Fruit fly (Drosophila melanogaster) whole organism, embryonic: ENCODE data around the gene CG33640.

Experiments used
- Ada2b ChIP-seq: fragments of 200-800 bp; sonication (Bioruptor generic); IDR thresholded peaks from 2 replicates; pipeline ENCODE4 v1.3.6; 2022; ENCODE audit warnings: missing biosample characterization, missing genetic modification characterization
- Aef1 ChIP-seq: fragments of 200-800 bp; sonication (Bioruptor generic); IDR thresholded peaks from 3 replicates; pipeline ENCODE4 v1.3.6; 2022; ENCODE audit warnings: missing biosample characterization, missing genetic modification characterization
- Atf6 ChIP-seq: fragments of 200-800 bp; sonication (Bioruptor generic); IDR thresholded peaks from 2 replicates; pipeline ENCODE4 v1.3.6; 2022; ENCODE audit warnings: missing biosample characterization, missing genetic modification characterization
- BEAF-32 ChIP-seq: fragments of 200-800 bp; sonication (Bioruptor generic); optimal IDR thresholded peaks from 3 replicates; lab custom pipeline; 2017; ENCODE audit warnings: missing biosample characterization, missing genetic modification characterization, mild to moderate bottlenecking, moderate library complexity, missing genetic modification reagents
- C15 ChIP-seq: fragments of 200-800 bp; sonication (Bioruptor generic); IDR thresholded peaks from 3 replicates; pipeline ENCODE4 v1.3.6; 2022; ENCODE audit warnings: missing biosample characterization, missing genetic modification characterization
- CG1024 ChIP-seq: fragments of 200-800 bp; sonication (Bioruptor generic); IDR thresholded peaks from 2 replicates; pipeline ENCODE4 v1.3.6; 2022; ENCODE audit warnings: missing biosample characterization, missing genetic modification characterization
- CG11695 ChIP-seq: fragments of 200-800 bp; sonication (Bioruptor generic); IDR thresholded peaks from 3 replicates; pipeline ENCODE4 v1.3.6; 2022; ENCODE audit warnings: missing biosample characterization, missing genetic modification characterization
- CG1233 ChIP-seq: fragments of 200-800 bp; sonication (Bioruptor generic); optimal IDR thresholded peaks from 4 replicates; lab custom pipeline; 2018; ENCODE audit warnings: missing biosample characterization, mild to moderate bottlenecking, missing genetic modification characterization
- CG12391 ChIP-seq: fragments of 200-800 bp; sonication (Bioruptor generic); optimal IDR thresholded peaks from 3 replicates; lab custom pipeline; 2018; ENCODE audit warnings: missing biosample characterization, mild to moderate bottlenecking, missing genetic modification characterization, moderate library complexity
- CG12659 ChIP-seq: fragments of 200-800 bp; sonication (Bioruptor generic); optimal IDR thresholded peaks from 3 replicates; lab custom pipeline; 2017; ENCODE audit warnings: mild to moderate bottlenecking, missing biosample characterization, missing genetic modification reagents, missing genetic modification characterization
- CG13424 ChIP-seq: fragments of 200-800 bp; sonication (Bioruptor generic); optimal IDR thresholded peaks from 2 replicates; lab custom pipeline; 2019; ENCODE audit warnings: missing biosample characterization, mild to moderate bottlenecking, missing genetic modification characterization, moderate library complexity
- CG16815 ChIP-seq: fragments of 200-800 bp; sonication (Bioruptor generic); optimal IDR thresholded peaks from 3 replicates; lab custom pipeline; 2017; ENCODE audit warnings: missing biosample characterization, mild to moderate bottlenecking, missing genetic modification characterization
- CG16863 ChIP-seq: fragments of 200-800 bp; sonication (Bioruptor generic); optimal IDR thresholded peaks from 3 replicates; lab custom pipeline; 2016; ENCODE audit warnings: missing biosample characterization, missing genetic modification characterization
- CG17361 ChIP-seq: fragments of 200-800 bp; sonication (Bioruptor generic); IDR thresholded peaks from 3 replicates; pipeline ENCODE4 v1.3.6; 2022; ENCODE audit warnings: missing biosample characterization, missing genetic modification characterization
- CG17802 ChIP-seq: fragments of 200-800 bp; sonication (Bioruptor generic); optimal IDR thresholded peaks from 2 replicates; lab custom pipeline; 2018; ENCODE audit warnings: missing biosample characterization, mild to moderate bottlenecking, missing genetic modification characterization, moderate library complexity
- CG17912 ChIP-seq: fragments of 200-800 bp; sonication (Bioruptor generic); optimal IDR thresholded peaks from 2 replicates; lab custom pipeline; 2018; ENCODE audit warnings: missing biosample characterization, mild to moderate bottlenecking, missing genetic modification characterization
- CG18262 ChIP-seq: fragments of 200-800 bp; optimal IDR thresholded peaks from 3 replicates; lab custom pipeline; 2019; ENCODE audit warnings: missing biosample characterization, mild to moderate bottlenecking, missing genetic modification characterization, moderate library complexity
- CG2199 ChIP-seq: fragments of 200-800 bp; sonication (Bioruptor generic); IDR thresholded peaks from 3 replicates; pipeline ENCODE4 v1.3.6; 2022; ENCODE audit warnings: missing biosample characterization, missing genetic modification characterization
- CG2678 ChIP-seq: fragments of 200-800 bp; sonication (Bioruptor generic); optimal IDR thresholded peaks from 3 replicates; lab custom pipeline; 2019; ENCODE audit warnings: missing biosample characterization, mild to moderate bottlenecking, missing genetic modification characterization, moderate library complexity
- CG3995 ChIP-seq: fragments of 200-800 bp; sonication (Bioruptor generic); optimal IDR thresholded peaks from 3 replicates; lab custom pipeline; 2016; ENCODE audit warnings: missing biosample characterization, missing genetic modification characterization
- CG4360 ChIP-seq: fragments of 200-800 bp; sonication (Bioruptor generic); IDR thresholded peaks from 2 replicates; pipeline ENCODE4 v1.3.6; 2022; ENCODE audit warnings: missing biosample characterization, missing genetic modification characterization
- CG7928 ChIP-seq: fragments of 200-800 bp; sonication (Bioruptor generic); optimal IDR thresholded peaks from 2 replicates; lab custom pipeline; 2017; ENCODE audit warnings: missing biosample characterization, mild to moderate bottlenecking, missing genetic modification characterization
- CG9215 ChIP-seq: fragments of 200-800 bp; sonication (Bioruptor generic); IDR thresholded peaks from 2 replicates; pipeline ENCODE4 v1.3.6; 2022; ENCODE audit warnings: missing biosample characterization, missing genetic modification characterization
- D19A ChIP-seq: fragments of 200-800 bp; optimal IDR thresholded peaks from 3 replicates; lab custom pipeline; 2019; ENCODE audit warnings: missing biosample characterization, mild to moderate bottlenecking, missing genetic modification characterization, moderate library complexity
- Doc2 ChIP-seq: fragments of 200-800 bp; sonication (Bioruptor generic); IDR thresholded peaks from 2 replicates; pipeline ENCODE4 v1.3.6; 2022; ENCODE audit warnings: missing biosample characterization, missing genetic modification characterization
- Dp ChIP-seq: fragments of 200-800 bp; sonication (Bioruptor generic); optimal IDR thresholded peaks from 2 replicates; lab custom pipeline; 2018; ENCODE audit warnings: missing biosample characterization, mild to moderate bottlenecking, missing genetic modification characterization, moderate library complexity
- Dref ChIP-seq: fragments of 200-800 bp; sonication (Bioruptor generic); IDR thresholded peaks from 2 replicates; pipeline ENCODE4 v1.3.6; 2022; ENCODE audit warnings: missing biosample characterization, missing genetic modification characterization
- Elba2 ChIP-seq: fragments of 200-800 bp; sonication (Bioruptor generic); optimal IDR thresholded peaks from 3 replicates; lab custom pipeline; 2016; ENCODE audit warnings: missing biosample characterization, missing genetic modification characterization
- HLH54F ChIP-seq: fragments of 200-800 bp; sonication (Bioruptor generic); optimal IDR thresholded peaks from 3 replicates; lab custom pipeline; 2016; ENCODE audit warnings: missing biosample characterization, missing genetic modification characterization
- Hey ChIP-seq: fragments of 200-800 bp; sonication (Bioruptor generic); optimal IDR thresholded peaks from 3 replicates; lab custom pipeline; 2018; ENCODE audit warnings: missing biosample characterization, mild to moderate bottlenecking, missing genetic modification characterization
- Max ChIP-seq: fragments of 200-800 bp; sonication (Bioruptor generic); optimal IDR thresholded peaks from 2 replicates; lab custom pipeline; 2016; ENCODE audit warnings: missing biosample characterization, mild to moderate bottlenecking, missing genetic modification characterization
- NK7.1 ChIP-seq: fragments of 200-800 bp; sonication (Bioruptor generic); optimal IDR thresholded peaks from 3 replicates; lab custom pipeline; 2016; ENCODE audit warnings: missing biosample characterization, missing genetic modification characterization
- Pdp1 ChIP-seq, 2 experiments: fragments of 200-800 bp; sonication (Bioruptor generic); optimal IDR thresholded peaks; 3 replicates each; lab custom pipeline; 2016; ENCODE audit warnings: missing biosample characterization in 2 of 2, missing genetic modification characterization in 2 of 2, mild to moderate bottlenecking in 1 of 2, moderate library complexity in 1 of 2
- al ChIP-seq: fragments of 200-800 bp; sonication (Bioruptor generic); IDR thresholded peaks from 2 replicates; pipeline ENCODE4 v1.3.6; 2022; ENCODE audit warnings: missing biosample characterization, missing genetic modification characterization
- bbx ChIP-seq: fragments of 200-800 bp; sonication (Bioruptor generic); IDR thresholded peaks from 2 replicates; pipeline ENCODE4 v1.3.6; 2022; ENCODE audit warnings: missing biosample characterization, missing genetic modification characterization; ENCODE audit not compliant: partially characterized antibody
- crp ChIP-seq, 2 experiments: fragments of 200-800 bp; sonication (Bioruptor generic); optimal IDR thresholded peaks; 2 replicates in 1 of 2; 3 replicates in 1 of 2; lab custom pipeline; 2017; ENCODE audit warnings: missing biosample characterization in 2 of 2, missing genetic modification characterization in 2 of 2, mild to moderate bottlenecking in 1 of 2, moderate library complexity in 1 of 2
- emc ChIP-seq: fragments of 200-800 bp; sonication (Bioruptor generic); optimal IDR thresholded peaks from 2 replicates; lab custom pipeline; 2016; ENCODE audit warnings: missing biosample characterization, missing genetic modification characterization
- h ChIP-seq: fragments of >200 bp; optimal IDR thresholded peaks from 2 replicates; lab custom pipeline; 2017
- jigr1 ChIP-seq: fragments of 200-800 bp; sonication (Bioruptor generic); IDR thresholded peaks from 3 replicates; pipeline ENCODE4 v1.3.6; 2022; ENCODE audit warnings: missing biosample characterization, missing genetic modification characterization
- kah ChIP-seq: fragments of 200-800 bp; sonication (Bioruptor generic); optimal IDR thresholded peaks from 2 replicates; lab custom pipeline; 2018; ENCODE audit warnings: missing biosample characterization, mild to moderate bottlenecking, missing genetic modification characterization
- ken ChIP-seq: fragments of 200-800 bp; sonication (Bioruptor generic); IDR thresholded peaks from 3 replicates; pipeline ENCODE4 v1.3.6; 2022; ENCODE audit warnings: missing biosample characterization, missing genetic modification characterization
- lola ChIP-seq, 3 experiments: fragments of >200 bp in 2 of 3; fragments of 200-800 bp in 1 of 3; sonication (Bioruptor generic) in 1 of 3; optimal IDR thresholded peaks; 2 replicates each; lab custom pipeline; 2017 to 2019; ENCODE audit warnings: missing biosample characterization in 3 of 3, missing genetic modification characterization in 3 of 3, mild to moderate bottlenecking in 1 of 3, moderate library complexity in 1 of 3
- nmo ChIP-seq: fragments of 200-800 bp; sonication (Bioruptor generic); optimal IDR thresholded peaks from 2 replicates; lab custom pipeline; 2018; ENCODE audit warnings: missing biosample characterization, mild to moderate bottlenecking, missing genetic modification characterization, moderate library complexity
- repo ChIP-seq: fragments of 200-800 bp; sonication (Bioruptor generic); optimal IDR thresholded peaks from 2 replicates; lab custom pipeline; 2016; ENCODE audit warnings: missing biosample characterization, missing genetic modification characterization
- rib ChIP-seq: fragments of 200-800 bp; sonication (Bioruptor generic); IDR thresholded peaks from 2 replicates; pipeline ENCODE4 v1.3.6; 2022; ENCODE audit warnings: missing biosample characterization, missing genetic modification characterization
- ro ChIP-seq: fragments of 200-800 bp; sonication (Bioruptor generic); IDR thresholded peaks from 2 replicates; pipeline ENCODE4 v1.3.6; 2022; ENCODE audit warnings: missing biosample characterization, missing genetic modification characterization
- slp2 ChIP-seq: fragments of 200-800 bp; sonication (Bioruptor generic); optimal IDR thresholded peaks from 2 replicates; lab custom pipeline; 2016; ENCODE audit warnings: missing biosample characterization, missing genetic modification characterization
- sug ChIP-seq: fragments of 200-800 bp; optimal IDR thresholded peaks from 2 replicates; lab custom pipeline; 2019; ENCODE audit warnings: missing biosample characterization, mild to moderate bottlenecking, missing genetic modification characterization, moderate library complexity
- tna ChIP-seq: fragments of 200-800 bp; sonication (Bioruptor generic); IDR thresholded peaks from 2 replicates; pipeline ENCODE4 v1.3.6; 2022; ENCODE audit warnings: missing biosample characterization, missing genetic modification characterization; ENCODE audit not compliant: partially characterized antibody
- tup ChIP-seq: fragments of 200-800 bp; sonication (Bioruptor generic); optimal IDR thresholded peaks from 2 replicates; lab custom pipeline; 2016; ENCODE audit warnings: missing biosample characterization, mild to moderate bottlenecking, missing genetic modification characterization, moderate library complexity
- vfl ChIP-seq: fragments of 200-800 bp; sonication (Bioruptor generic); optimal IDR thresholded peaks from 2 replicates; lab custom pipeline; 2016; ENCODE audit warnings: missing biosample characterization, missing genetic modification characterization
- zen ChIP-seq: fragments of 200-800 bp; sonication (Bioruptor generic); optimal IDR thresholded peaks from 3 replicates; lab custom pipeline; 2018; ENCODE audit warnings: missing biosample characterization, mild to moderate bottlenecking, missing genetic modification characterization, moderate library complexity

CG33640 gene

dm6 chr2L:13570982-13571426, 43.4 kb downstream of the CG33640 start (continued):
- no peak for TF ChIP-seq ro (GFP tag; lab: Robert Waterston, UW)
- no peak for TF ChIP-seq CG4360 (GFP tag; lab: Robert Waterston, UW)
- no peak for TF ChIP-seq al
- TF ChIP-seq C15 (GFP tag; lab: Robert Waterston, UW): no peak
- TF ChIP-seq Pdp1 (GFP tag; optimal IDR thresholded peaks at IDR 0.05; lab: Kevin White, UChicago): no peak
- no peak for TF ChIP-seq kah (GFP tag; lab: Kevin White, UChicago)
- no peak for TF ChIP-seq CG17802
- TF ChIP-seq CG1024 (GFP tag; lab: Robert Waterston, UW): no peak
- TF ChIP-seq ken (GFP tag; lab: Robert Waterston, UW): no peak
- 0 out of 3 replicates have a peak, but pooled peaks have one; percentile 25 for TF ChIP-seq CG11695 (GFP tag; lab: Robert Waterston, UW)
- TF ChIP-seq Doc2 (GFP tag; lab: Robert Waterston, UW): no peak
- TF ChIP-seq Dp: no peak
- no peak for TF ChIP-seq emc
- TF ChIP-seq CG12391: peak; percentile 43
- TF ChIP-seq vfl (GFP tag; lab: Kevin White, UChicago): no peak
- TF ChIP-seq repo (GFP tag; lab: Kevin White, UChicago): no peak
- no peak for TF ChIP-seq HLH54F
- TF ChIP-seq CG16815 (GFP tag; lab: Kevin White, UChicago): no peak
- no peak for TF ChIP-seq CG16863 (GFP tag; lab: Kevin White, UChicago)
- no peak for TF ChIP-seq CG12659 (GFP tag; lab: Kevin White, UChicago)
- peak; percentile 4 for TF ChIP-seq Max
- TF ChIP-seq Ada2b (GFP tag; lab: Robert Waterston, UW): peak; percentile 5; the same call in 1 of the 2 replicates
- TF ChIP-seq CG2678 (tag; lab: Kevin White, UChicago): peak; percentile 67
- no peak for TF ChIP-seq CG17912 (GFP tag; lab: Kevin White, UChicago)
- TF ChIP-seq Hey: no peak
- TF ChIP-seq Aef1 (GFP tag; lab: Robert Waterston, UW): no peak
- no peak for TF ChIP-seq jigr1 (GFP tag; lab: Robert Waterston, UW)
- peak; percentile 32 for TF ChIP-seq CG1233
- no peak for TF ChIP-seq sug
- TF ChIP-seq h (lab: Kevin White, UChicago): no peak
- TF ChIP-seq D19A (tag; lab: Kevin White, UChicago): peak; percentile 28
- peak; percentile 61 for TF ChIP-seq CG18262
- no peak for TF ChIP-seq tna (GFP tag; lab: Robert Waterston, UW)
- no peak for TF ChIP-seq Elba2 (GFP tag; lab: Kevin White, UChicago)
- no peak for TF ChIP-seq CG3995 (GFP tag; lab: Kevin White, UChicago)
- peak in 1 of 3 experiments; percentile 61 for TF ChIP-seq lola (GFP tag; optimal IDR thresholded peaks at IDR 0.05; lab: Kevin White, UChicago)
- no peak for TF ChIP-seq slp2 (GFP tag; lab: Kevin White, UChicago)
- TF ChIP-seq CG13424 (tag; lab: Kevin White, UChicago): peak; percentile 59
- TF ChIP-seq rib (GFP tag; lab: Robert Waterston, UW): no peak
- no peak for TF ChIP-seq CG2199 (GFP tag; lab: Robert Waterston, UW)
- no peak for TF ChIP-seq tup (GFP tag; lab: Kevin White, UChicago)
- TF ChIP-seq BEAF-32 (GFP tag; lab: Kevin White, UChicago): no peak
- TF ChIP-seq Dref (GFP tag; lab: Robert Waterston, UW): no peak
- no peak for TF ChIP-seq crp (GFP tag; optimal IDR thresholded peaks at IDR 0.05; lab: Kevin White, UChicago)
- TF ChIP-seq zen (tag; lab: Kevin White, UChicago): no peak
- no peak for TF ChIP-seq bbx (GFP tag; lab: Robert Waterston, UW)
- TF ChIP-seq Atf6 (GFP tag; lab: Robert Waterston, UW): no peak
- peak; percentile 47 for TF ChIP-seq nmo (GFP tag; lab: Kevin White, UChicago)
- TF ChIP-seq CG17361: peak; percentile 75; the same call in 2 of the 3 replicates
- TF ChIP-seq CG7928 (GFP tag; lab: Kevin White, UChicago): no peak
- TF ChIP-seq NK7.1 (GFP tag; lab: Kevin White, UChicago): no peak
- no peak for TF ChIP-seq CG9215 (GFP tag; lab: Robert Waterston, UW)
